Fruit fly (Drosophila melanogaster): ENCODE data around the gene Fntb.

Fntb gene

DNA sequence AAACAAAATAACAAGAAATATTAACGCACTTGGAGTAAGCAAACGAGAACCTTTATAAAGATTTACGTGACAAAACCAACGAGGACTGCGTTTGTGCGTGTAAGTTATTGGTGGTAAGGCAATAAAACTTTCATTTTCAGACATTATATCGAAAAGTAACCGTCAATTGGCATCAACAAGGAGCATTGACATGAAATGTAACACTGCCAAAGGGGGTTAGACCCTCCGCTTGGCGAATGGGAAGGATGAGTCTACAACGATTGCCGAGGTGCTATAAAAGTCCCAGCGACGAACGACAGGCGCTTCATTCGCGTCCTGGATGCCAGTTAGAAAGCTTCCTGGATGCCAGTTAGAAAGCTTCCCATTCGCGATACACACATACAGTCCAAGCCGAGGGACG, 39.5 kb downstream of the Fntb start, which contains the start of gene Gyc89Da:
Gene Gyc89Da (plus strand): TSS at position 301 of the 400 bp plus-strand sequence.
- no peak for TF ChIP-seq Hr83 (GFP tag; optimal IDR thresholded peaks at IDR 0.05; ENCODE audit: poor library complexity, severe bottlenecking)
- TF ChIP-seq jim (GFP tag; optimal IDR thresholded peaks at IDR 0.05): no peak
- TF ChIP-seq Myc (optimal IDR thresholded peaks at IDR 0.05): no peak
- TF ChIP-seq sage (GFP tag; optimal IDR thresholded peaks at IDR 0.05): no peak
- no peak for TF ChIP-seq Sp1 (GFP tag; optimal IDR thresholded peaks at IDR 0.05)
- TF ChIP-seq rgr (GFP tag; optimal IDR thresholded peaks at IDR 0.05): no peak
- TF ChIP-seq Rel (GFP tag; optimal IDR thresholded peaks at IDR 0.05): no peak
- no peak for TF ChIP-seq Rel (tag; optimal IDR thresholded peaks at IDR 0.05)
- no peak for TF ChIP-seq Jra (GFP tag; optimal IDR thresholded peaks at IDR 0.05)

DNA sequence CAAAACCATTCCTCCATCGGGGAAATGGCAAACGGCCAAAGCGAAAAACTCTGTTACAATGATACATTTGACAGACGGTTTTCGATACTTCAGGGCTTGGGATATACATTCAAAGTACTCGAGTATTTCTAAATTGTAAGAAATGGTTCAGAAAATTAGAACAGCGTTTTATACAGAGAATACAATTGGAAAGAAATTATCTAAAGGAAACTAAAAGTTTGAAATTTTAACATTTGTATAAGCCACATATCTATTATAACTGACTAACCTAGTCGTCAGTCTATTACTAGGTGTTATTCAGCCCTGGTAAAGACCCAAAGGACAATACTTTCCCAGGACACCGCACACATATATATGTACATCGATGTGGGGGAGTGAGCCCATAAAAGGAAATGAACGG, 43.7 kb downstream of the Fntb start:
- no peak for TF ChIP-seq lola (GFP tag; optimal IDR thresholded peaks at IDR 0.05)

DNA sequence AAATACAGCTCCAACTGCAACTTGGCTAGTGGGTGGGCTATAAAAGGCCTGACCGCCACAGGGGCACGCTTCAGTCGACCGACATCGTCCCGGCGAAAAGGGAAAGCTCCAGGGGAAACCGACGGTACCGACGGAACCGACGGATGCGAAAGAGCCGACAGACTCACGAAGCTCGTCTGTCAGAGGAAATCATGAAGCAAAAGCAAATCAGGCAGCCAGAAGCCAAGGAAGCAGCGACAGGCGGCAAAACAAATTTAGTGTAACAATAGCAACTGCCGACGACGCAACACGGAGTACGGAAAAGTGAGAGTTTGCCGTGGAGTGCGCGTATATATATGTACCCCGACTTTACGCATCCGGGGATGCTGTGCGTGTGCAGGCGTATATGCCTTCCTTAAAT, 44.2 kb downstream of the Fntb start, which contains the start of gene Gyc89Db:
Gene Gyc89Db (plus strand): TSS at position 78 of the 400 bp plus-strand sequence.
- TF ChIP-seq Mio (GFP tag; optimal IDR thresholded peaks at IDR 0.05) (no peak), woc (GFP tag; optimal IDR thresholded peaks at IDR 0.05) (no peak), lola (GFP tag; optimal IDR thresholded peaks at IDR 0.05) (no peak), psq (GFP tag; optimal IDR thresholded peaks at IDR 0.05) (no peak), sage (GFP tag; optimal IDR thresholded peaks at IDR 0.05) (no peak), foxo (GFP tag; optimal IDR thresholded peaks at IDR 0.05) (no peak), GATAd (GFP tag; optimal IDR thresholded peaks at IDR 0.05) (no peak), HLH106 (tag; optimal IDR thresholded peaks at IDR 0.05) (no peak), pan (optimal IDR thresholded peaks at IDR 0.05) (no peak), dmrt93B (GFP tag; optimal IDR thresholded peaks at IDR 0.05) (no peak), dsf (GFP tag; optimal IDR thresholded peaks at IDR 0.05; ENCODE audit: borderline replicate concordance) (no peak)

DNA sequence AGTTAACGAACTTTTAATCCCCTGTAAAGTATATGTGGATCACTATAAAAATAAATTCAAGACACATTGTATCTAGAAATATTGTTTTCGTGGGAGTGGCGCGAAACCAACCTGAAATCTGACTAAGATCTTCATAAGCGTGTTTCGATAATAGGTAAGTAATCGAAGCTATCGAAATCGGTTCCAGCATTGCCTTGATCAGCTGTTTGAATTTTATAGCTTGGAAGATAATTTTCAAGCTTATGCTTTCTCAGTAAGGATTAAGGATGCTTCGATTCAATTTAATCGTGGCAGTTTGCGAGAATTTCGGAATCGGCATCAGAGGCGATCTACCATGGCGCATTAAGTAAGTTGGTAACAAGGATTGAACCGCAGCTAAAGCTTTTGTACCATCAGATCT, 48.2 kb downstream of the Fntb start, which contains the start of gene Dhfr:
Gene Dhfr (plus strand): TSS at position 173 of the 400 bp plus-strand sequence.
- no peak for TF ChIP-seq br (GFP tag; optimal IDR thresholded peaks at IDR 0.05)
- no peak for TF ChIP-seq Vsx2 (GFP tag; optimal IDR thresholded peaks at IDR 0.05; ENCODE audit: partially characterized antibody)
- TF ChIP-seq CG32264 (GFP tag; optimal IDR thresholded peaks at IDR 0.05): no peak
- no peak for TF ChIP-seq dsf (GFP tag; optimal IDR thresholded peaks at IDR 0.05; ENCODE audit: borderline replicate concordance)
- no peak for TF ChIP-seq brk (GFP tag; optimal IDR thresholded peaks at IDR 0.05)
- no peak for TF ChIP-seq Sp1 (GFP tag; optimal IDR thresholded peaks at IDR 0.05)
- TF ChIP-seq jim (GFP tag; optimal IDR thresholded peaks at IDR 0.05): no peak

- peak; percentile 0 for TF ChIP-seq CG32264 (GFP tag; optimal IDR thresholded peaks at IDR 0.05)
- peak; percentile 38 for TF ChIP-seq sage (GFP tag; optimal IDR thresholded peaks at IDR 0.05)
- no peak for TF ChIP-seq lola (GFP tag; optimal IDR thresholded peaks at IDR 0.05)
- peak; percentile 3 for TF ChIP-seq OdsH (GFP tag; optimal IDR thresholded peaks at IDR 0.05)
These were observed 49.5 kb downstream of the Fntb start, which contains the start of gene Sdhaf3 for dm6 chr3R:16482276-16482675. Gene Sdhaf3, minus strand, starts transcription at chr3R:16482452.

DNA sequence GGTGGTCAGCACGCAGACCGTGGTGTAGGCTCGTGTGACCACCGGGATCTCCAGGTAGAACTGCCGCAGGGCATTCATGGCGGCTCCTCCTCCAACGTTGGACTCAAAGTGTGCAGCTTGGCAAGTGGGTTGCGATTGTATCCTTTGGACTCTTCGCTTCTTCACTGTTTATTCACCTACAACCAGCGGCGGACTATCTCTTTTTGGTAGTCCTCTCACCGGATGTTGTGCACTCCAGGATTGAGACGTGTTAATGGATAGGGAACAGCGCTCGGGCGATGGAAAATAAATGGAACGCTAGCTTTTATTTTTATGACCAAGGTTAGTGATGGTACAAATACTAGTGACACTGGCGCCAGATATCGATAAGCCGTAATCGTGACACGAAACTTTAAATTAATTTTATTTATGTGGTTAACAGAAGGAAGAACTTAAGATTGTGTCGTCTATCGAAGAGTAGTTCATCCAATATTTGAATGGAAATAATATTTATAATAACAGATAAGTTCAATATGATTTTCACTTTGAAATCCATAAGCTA, 51.1 kb downstream of the Fntb start, which contains the start of gene Der-2:
Gene Der-2 (minus strand): TSS at position 347 of the 541 bp plus-strand sequence.
- peak; percentile 68 for TF ChIP-seq Hr83 (GFP tag; optimal IDR thresholded peaks at IDR 0.05; ENCODE audit: poor library complexity, severe bottlenecking)
- TF ChIP-seq Hnf4 (GFP tag; optimal IDR thresholded peaks at IDR 0.05): no peak
- peak; percentile 12 for TF ChIP-seq h (GFP tag; optimal IDR thresholded peaks at IDR 0.05)

Measured in whole organism, wandering third instar larva.